Worm (Caenorhabditis elegans) whole organism, young adult: ENCODE measurements around the gene C15H11.11.

Experiments used
- B0019.2 ChIP-seq: fragments of 200-800 bp; sonication (Bioruptor generic); conservative IDR thresholded peaks from 2 replicates; pipeline ENCODE4 v1.3.6; 2022; ENCODE audit warnings: missing genetic modification reagents, missing genetic modification characterization, missing compliant biosample characterization
- B0336.3 ChIP-seq: fragments of 200-800 bp; sonication (Bioruptor generic); IDR thresholded peaks from 2 replicates; pipeline ENCODE4 v1.3.6; 2022; ENCODE audit warnings: missing genetic modification characterization, missing compliant biosample characterization
- F23B12.7 ChIP-seq: sonication (generic microtip); optimal IDR thresholded peaks from 2 replicates; lab custom pipeline; 2017; ENCODE audit warnings: missing genetic modification characterization, mild to moderate bottlenecking, missing compliant biosample characterization, antibody characterized with exemption, moderate library complexity; ENCODE audit not compliant: insufficient read depth
- F37B4.10 ChIP-seq: fragments of 200-800 bp; sonication (Bioruptor generic); IDR thresholded peaks from 2 replicates; pipeline ENCODE4 v1.3.6; 2022; ENCODE audit warnings: missing genetic modification characterization, missing compliant biosample characterization
- F39B2.1 ChIP-seq: fragments of 200-800 bp; sonication (Bioruptor generic); IDR thresholded peaks from 2 replicates; pipeline ENCODE4 v1.3.6; 2022; ENCODE audit warnings: missing genetic modification reagents, missing genetic modification characterization, missing compliant biosample characterization
- K12H6.12 ChIP-seq: fragments of 200-800 bp; sonication (Bioruptor generic); optimal IDR thresholded peaks from 2 replicates; lab custom pipeline; 2018; ENCODE audit warnings: mild to moderate bottlenecking, missing genetic modification characterization, missing compliant biosample characterization
- T07F8.4 ChIP-seq: sonication (generic microtip); optimal IDR thresholded peaks from 2 replicates; lab custom pipeline; 2016; ENCODE audit warnings: mild to moderate bottlenecking, missing genetic modification characterization, moderate library complexity, missing compliant biosample characterization
- Y53F4B.3 ChIP-seq: fragments of 200-800 bp; sonication (Bioruptor generic); IDR thresholded peaks from 2 replicates; pipeline ENCODE4 v1.3.6; 2022; ENCODE audit warnings: missing genetic modification reagents, missing genetic modification characterization, missing compliant biosample characterization
- Y53G8AR.9 ChIP-seq: fragments of 200-800 bp; sonication (Bioruptor generic); conservative IDR thresholded peaks from 2 replicates; pipeline ENCODE4 v1.3.6; 2022; ENCODE audit warnings: missing genetic modification reagents, missing genetic modification characterization, missing compliant biosample characterization
- akir-1 ChIP-seq: fragments of 200-800 bp; sonication (Bioruptor generic); optimal IDR thresholded peaks from 2 replicates; lab custom pipeline; 2018; ENCODE audit warnings: mild to moderate bottlenecking, missing genetic modification characterization, moderate library complexity, missing compliant biosample characterization
- ama-1 ChIP-seq, 3 experiments: fragments of 150-350 bp in 1 of 3; sonication (generic microtip) in 2 of 3; optimal IDR thresholded peaks; 2 replicates each; lab custom pipeline; 2014 to 2018; ENCODE audit warnings: missing biosample characterization in 2 of 3, missing genetic modification characterization in 2 of 3, missing genetic modification reagents in 2 of 3
- atf-7 ChIP-seq: sonication (generic microtip); optimal IDR thresholded peaks from 2 replicates; lab custom pipeline; 2017; ENCODE audit warnings: mild to moderate bottlenecking, missing genetic modification characterization, missing compliant biosample characterization
- athp-1 ChIP-seq: sonication (generic microtip); optimal IDR thresholded peaks from 2 replicates; lab custom pipeline; 2017; ENCODE audit warnings: mild to moderate bottlenecking, missing genetic modification characterization, missing compliant biosample characterization
- attf-3 ChIP-seq: fragments of 200-800 bp; sonication (Bioruptor generic); conservative IDR thresholded peaks from 2 replicates; pipeline ENCODE4 v1.3.6; 2022; ENCODE audit warnings: missing genetic modification reagents, missing genetic modification characterization, missing compliant biosample characterization
- attf-5 ChIP-seq: fragments of 200-800 bp; sonication (Bioruptor generic); optimal IDR thresholded peaks from 2 replicates; lab custom pipeline; 2018; ENCODE audit warnings: mild to moderate bottlenecking, missing genetic modification characterization, missing compliant biosample characterization
- bed-1 ChIP-seq: fragments of 200-800 bp; sonication (Bioruptor generic); IDR thresholded peaks from 2 replicates; pipeline ENCODE4 v1.3.6; 2022; ENCODE audit warnings: missing genetic modification reagents, missing genetic modification characterization, missing compliant biosample characterization
- cebp-1 ChIP-seq, 2 experiments: fragments of 200-800 bp in 1 of 2; sonication (Bioruptor generic) in 1 of 2; sonication (generic microtip) in 1 of 2; IDR thresholded peaks in 1 of 2; optimal IDR thresholded peaks in 1 of 2; 2 replicates each; pipeline versions ENCODE4 v1.3.6 to Lab custom; 2017 to 2022; ENCODE audit warnings: missing compliant biosample characterization in 2 of 2, missing genetic modification characterization in 2 of 2, mild to moderate bottlenecking in 1 of 2, missing genetic modification reagents in 1 of 2, moderate library complexity in 1 of 2
- ceh-100 ChIP-seq: fragments of 200-800 bp; sonication (Bioruptor generic); IDR thresholded peaks from 2 replicates; pipeline ENCODE4 v1.3.6; 2022; ENCODE audit warnings: missing genetic modification reagents, missing genetic modification characterization, missing compliant biosample characterization
- ceh-40 ChIP-seq: fragments of 200-800 bp; sonication (Bioruptor generic); IDR thresholded peaks from 2 replicates; pipeline ENCODE4 v1.3.6; 2022; ENCODE audit warnings: missing genetic modification characterization, missing compliant biosample characterization
- chd-7 ChIP-seq: sonication (generic microtip); optimal IDR thresholded peaks from 2 replicates; lab custom pipeline; 2016; ENCODE audit warnings: mild to moderate bottlenecking, missing genetic modification characterization, moderate library complexity, missing compliant biosample characterization
- dox-1 ChIP-seq: fragments of 200-800 bp; sonication (Bioruptor generic); IDR thresholded peaks from 2 replicates; pipeline ENCODE4 v1.3.6; 2022; ENCODE audit warnings: missing genetic modification reagents, missing genetic modification characterization, missing compliant biosample characterization
- egl-18 ChIP-seq: fragments of 200-800 bp; sonication (Bioruptor generic); IDR thresholded peaks from 2 replicates; pipeline ENCODE4 v1.3.6; 2022; ENCODE audit warnings: missing genetic modification reagents, missing genetic modification characterization, missing compliant biosample characterization
- egl-44 ChIP-seq: fragments of 200-800 bp; sonication (Bioruptor generic); IDR thresholded peaks from 2 replicates; pipeline ENCODE4 v1.3.6; 2022; ENCODE audit warnings: missing genetic modification reagents, missing genetic modification characterization, missing compliant biosample characterization
- ekl-4 ChIP-seq: fragments of 200-800 bp; sonication (Bioruptor generic); IDR thresholded peaks from 2 replicates; pipeline ENCODE4 v1.3.6; 2022; ENCODE audit warnings: missing genetic modification reagents, missing genetic modification characterization, missing compliant biosample characterization
- hmg-1.2 ChIP-seq: fragments of 200-800 bp; sonication (Bioruptor generic); IDR thresholded peaks from 2 replicates; pipeline ENCODE4 v1.3.6; 2022; ENCODE audit warnings: missing genetic modification reagents, missing genetic modification characterization, missing compliant biosample characterization
- hsf-1 ChIP-seq: fragments of 200-800 bp; sonication (Bioruptor generic); IDR thresholded peaks from 2 replicates; pipeline ENCODE4 v1.3.6; 2022; ENCODE audit warnings: missing genetic modification reagents, missing genetic modification characterization, missing compliant biosample characterization
- let-607 ChIP-seq, 2 experiments: fragments of 200-800 bp in 1 of 2; sonication (Bioruptor generic) in 1 of 2; sonication (generic microtip) in 1 of 2; optimal IDR thresholded peaks; 2 replicates each; lab custom pipeline; 2016 to 2018; ENCODE audit warnings: mild to moderate bottlenecking in 2 of 2, missing compliant biosample characterization in 2 of 2, missing genetic modification characterization in 2 of 2, moderate library complexity in 2 of 2, missing genotype in 1 of 2
- lin-26 ChIP-seq: fragments of 200-800 bp; sonication (Bioruptor generic); IDR thresholded peaks from 2 replicates; pipeline ENCODE4 v1.3.6; 2022; ENCODE audit warnings: missing genetic modification reagents, missing genetic modification characterization, missing compliant biosample characterization
- madf-3 ChIP-seq: fragments of 200-800 bp; sonication (Bioruptor generic); IDR thresholded peaks from 2 replicates; pipeline ENCODE4 v1.3.6; 2022; ENCODE audit warnings: missing genetic modification reagents, missing genetic modification characterization, missing compliant biosample characterization
- madf-6 ChIP-seq: fragments of 200-800 bp; sonication (Bioruptor generic); IDR thresholded peaks from 2 replicates; pipeline ENCODE4 v1.3.6; 2022; ENCODE audit warnings: missing genetic modification reagents, missing genetic modification characterization, missing compliant biosample characterization
- madf-8 ChIP-seq: fragments of 200-800 bp; sonication (Bioruptor generic); conservative IDR thresholded peaks from 2 replicates; pipeline ENCODE4 v1.3.6; 2022; ENCODE audit warnings: missing genetic modification reagents, missing genetic modification characterization, missing compliant biosample characterization
- mcd-1 ChIP-seq: fragments of 200-800 bp; sonication (Bioruptor generic); IDR thresholded peaks from 2 replicates; pipeline ENCODE4 v1.3.6; 2022; ENCODE audit warnings: missing genetic modification reagents, missing genetic modification characterization, missing compliant biosample characterization
- nfyb-1 ChIP-seq: fragments of 200-800 bp; sonication (Bioruptor generic); IDR thresholded peaks from 2 replicates; pipeline ENCODE4 v1.3.6; 2022; ENCODE audit warnings: missing genetic modification reagents, missing genetic modification characterization, missing compliant biosample characterization
- nhr-120 ChIP-seq: fragments of 200-800 bp; sonication (Bioruptor generic); IDR thresholded peaks from 2 replicates; pipeline ENCODE4 v1.3.6; 2022; ENCODE audit warnings: missing genetic modification characterization, missing compliant biosample characterization
- nhr-179 ChIP-seq: sonication (generic microtip); optimal IDR thresholded peaks from 2 replicates; lab custom pipeline; 2016; ENCODE audit warnings: mild to moderate bottlenecking, missing genetic modification characterization, missing compliant biosample characterization
- pbrm-1 ChIP-seq: fragments of 200-800 bp; sonication (Bioruptor generic); IDR thresholded peaks from 2 replicates; pipeline ENCODE4 v1.3.6; 2022; ENCODE audit warnings: missing genetic modification reagents, missing genetic modification characterization, missing compliant biosample characterization
- rpc-1 ChIP-seq, 2 experiments: fragments of 150-350 bp in 1 of 2; sonication (generic microtip) in 1 of 2; optimal IDR thresholded peaks; 2 replicates each; lab custom pipeline; 2014 to 2018; ENCODE audit warnings: missing biosample characterization in 1 of 2, missing genetic modification characterization in 1 of 2, missing genetic modification reagents in 1 of 2, missing genotype in 1 of 2
- unc-62 ChIP-seq: fragments of 150-350 bp; optimal IDR thresholded peaks from 2 replicates; lab custom pipeline; 2014; ENCODE audit warnings: missing biosample characterization, missing genetic modification reagents, missing genetic modification characterization
- zfh-2 ChIP-seq: fragments of 200-800 bp; sonication (Bioruptor generic); conservative IDR thresholded peaks from 2 replicates; pipeline ENCODE4 v1.3.6; 2022; ENCODE audit warnings: missing genetic modification reagents, missing genetic modification characterization, missing compliant biosample characterization
- ztf-22 ChIP-seq: fragments of 200-800 bp; sonication (Bioruptor generic); optimal IDR thresholded peaks from 2 replicates; lab custom pipeline; 2018; ENCODE audit warnings: mild to moderate bottlenecking, missing genetic modification characterization, moderate library complexity, missing compliant biosample characterization
- ztf-25 ChIP-seq: fragments of 200-800 bp; sonication (Bioruptor generic); IDR thresholded peaks from 2 replicates; pipeline ENCODE4 v1.3.6; 2022; ENCODE audit warnings: missing genetic modification reagents, missing genetic modification characterization, missing compliant biosample characterization
- ztf-26 ChIP-seq: sonication (generic microtip); optimal IDR thresholded peaks from 2 replicates; lab custom pipeline; 2017; ENCODE audit warnings: missing genetic modification characterization, missing compliant biosample characterization
- ztf-28 ChIP-seq: fragments of 200-800 bp; sonication (Bioruptor generic); IDR thresholded peaks from 2 replicates; pipeline ENCODE4 v1.3.6; 2022; ENCODE audit warnings: missing genetic modification reagents, missing genetic modification characterization, missing compliant biosample characterization

The C15H11.11 gene

ce11 chrV:14421325-14421724, 6.0 kb downstream of the C15H11.11 start, which contains the start of gene dhs-22 (continued):
- TF ChIP-seq ceh-100 (GFP tag; lab: Robert Waterston, UW) (0 out of 2 replicates have a peak, but pooled peaks have one; percentile 48), pbrm-1 (GFP tag; lab: Robert Waterston, UW) (no peak)
- TF ChIP-seq, all 124 proteins: peak for 6

DNA sequence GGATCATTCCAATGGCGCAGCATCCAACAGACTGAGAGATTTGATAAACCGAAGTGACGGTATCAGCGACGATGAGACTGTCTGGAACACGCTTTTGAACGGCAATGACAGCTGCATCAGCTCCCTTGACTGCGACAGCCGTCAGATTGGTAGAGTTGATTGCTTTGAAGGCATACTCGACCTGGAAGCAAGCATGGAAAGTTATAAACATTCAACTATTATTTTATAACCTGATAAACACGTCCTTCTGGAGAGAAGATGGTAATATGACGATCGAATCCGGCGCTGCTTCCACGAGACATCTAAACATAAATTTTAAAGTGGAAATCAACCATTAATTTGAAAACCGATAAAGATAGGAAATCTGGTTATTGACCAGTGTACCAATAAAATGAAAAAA, 7.0 kb downstream of the C15H11.11 start, which contains the start of gene pas-1:
Gene pas-1 (minus strand): TSS at position 302 of the 400 bp plus-strand sequence.
- TF ChIP-seq mcd-1 (GFP tag; lab: Robert Waterston, UW) (peak; percentile 37; the same call in 1 of the 2 replicates), T07F8.4 (tag; lab: Kevin White, UChicago) (no peak), attf-3 (GFP tag; lab: Robert Waterston, UW) (no peak), ztf-28 (GFP tag; lab: Robert Waterston, UW) (no peak), madf-3 (GFP tag; lab: Robert Waterston, UW) (peak; percentile 74; the same call in 1 of the 2 replicates), ztf-25 (GFP tag; lab: Robert Waterston, UW) (0 out of 2 replicates have a peak, but pooled peaks have one; percentile 19), B0336.3 (GFP tag; lab: Robert Waterston, UW) (0 out of 2 replicates have a peak, but pooled peaks have one; percentile 46), bed-1 (0 out of 2 replicates have a peak, but pooled peaks have one; percentile 40), Y53G8AR.9 (GFP tag; lab: Robert Waterston, UW) (peak; percentile 39; the same call in 1 of the 2 replicates), ztf-26 (tag; lab: Kevin White, UChicago) (no peak), hmg-1.2 (GFP tag; lab: Robert Waterston, UW) (0 out of 2 replicates have a peak, but pooled peaks have one; percentile 24), madf-6 (GFP tag; lab: Robert Waterston, UW) (peak; percentile 49), F23B12.7 (tag; lab: Kevin White, UChicago) (no peak), chd-7 (tag; lab: Kevin White, UChicago) (peak; percentile 57), pbrm-1 (GFP tag; lab: Robert Waterston, UW) (0 out of 2 replicates have a peak, but pooled peaks have one; percentile 25), zfh-2 (GFP tag; lab: Robert Waterston, UW) (0 out of 2 replicates have a peak, but pooled peaks have one; percentile 16), nfyb-1 (peak; percentile 18; the same call in 1 of the 2 replicates), Y53F4B.3 (GFP tag; lab: Robert Waterston, UW) (no peak), athp-1 (tag; lab: Kevin White, UChicago) (peak; percentile 17), hsf-1 (GFP tag; lab: Robert Waterston, UW) (0 out of 2 replicates have a peak, but pooled peaks have one; percentile 30), lin-26 (peak; percentile 52; the same call in 1 of the 2 replicates), akir-1 (no peak), ekl-4 (GFP tag; lab: Robert Waterston, UW) (peak; percentile 72; the same call in 1 of the 2 replicates), F39B2.1 (GFP tag; lab: Robert Waterston, UW) (0 out of 2 replicates have a peak, but pooled peaks have one; percentile 18)

DNA sequence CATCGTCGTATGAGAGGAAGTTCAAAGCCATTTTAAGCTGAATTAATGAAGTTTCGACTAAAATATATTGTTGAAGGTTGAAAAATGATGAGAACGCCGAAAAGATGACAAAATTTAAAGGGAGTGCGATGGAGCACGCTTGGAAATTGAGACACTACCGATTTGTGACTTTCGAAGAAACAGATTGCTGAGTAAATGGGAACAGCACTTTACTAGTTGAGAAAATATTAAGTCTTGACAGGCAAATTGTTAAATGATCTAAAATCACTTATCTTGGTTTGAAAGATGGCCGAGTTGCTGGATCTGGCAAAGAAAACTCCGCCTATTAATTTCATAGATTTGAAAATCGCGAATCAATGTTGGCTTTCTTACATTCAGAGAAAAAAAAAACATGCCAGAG, 8.0 kb downstream of the C15H11.11 start, which contains the start of gene rpoa-12:
Gene rpoa-12 (minus strand): TSS at position 37 of the 400 bp plus-strand sequence.
- TF ChIP-seq atf-7 (tag; lab: Kevin White, UChicago) (no peak), egl-18 (GFP tag; lab: Robert Waterston, UW) (no peak), ama-1 (optimal IDR thresholded peaks at IDR 0.05; lab: Kevin White, UChicago) (no peak), ama-1 (GFP tag; optimal IDR thresholded peaks at IDR 0.05; lab: Kevin White, UChicago) (no peak), egl-44 (GFP tag; lab: Robert Waterston, UW) (no peak), nhr-179 (tag; lab: Kevin White, UChicago) (no peak), F37B4.10 (GFP tag; lab: Robert Waterston, UW) (no peak), ceh-100 (GFP tag; lab: Robert Waterston, UW) (peak; percentile 88), ceh-40 (GFP tag; lab: Robert Waterston, UW) (no peak), nhr-120 (GFP tag; lab: Robert Waterston, UW) (no peak), unc-62 (GFP tag; lab: Kevin White, UChicago) (no peak), ztf-25 (GFP tag; lab: Robert Waterston, UW) (0 out of 2 replicates have a peak, but pooled peaks have one; percentile 23), dox-1 (GFP tag; lab: Robert Waterston, UW) (no peak), ztf-22 (no peak), rpc-1 (optimal IDR thresholded peaks at IDR 0.05; lab: Kevin White, UChicago) (no peak), rpc-1 (tag; optimal IDR thresholded peaks at IDR 0.05; lab: Kevin White, UChicago) (no peak), F23B12.7 (tag; lab: Kevin White, UChicago) (no peak), cebp-1 (GFP tag; IDR thresholded peaks at IDR 0.05; lab: Robert Waterston, UW) (no peak), cebp-1 (tag; optimal IDR thresholded peaks at IDR 0.05; lab: Kevin White, UChicago) (no peak), B0019.2 (GFP tag; lab: Robert Waterston, UW) (no peak), K12H6.12 (tag; lab: Kevin White, UChicago) (peak; percentile 17), madf-8 (GFP tag; lab: Robert Waterston, UW) (no peak), let-607 (tag; optimal IDR thresholded peaks at IDR 0.05; lab: Kevin White, UChicago) (no peak), attf-5 (GFP tag; lab: Kevin White, UChicago) (peak; percentile 8)
